Worm (Caenorhabditis elegans) whole organism, young adult: ENCODE results near the gene R07E5.19.

ENCODE experiments used
- C06A6.2 ChIP-seq: fragments of 200-800 bp; sonication (Bioruptor generic); conservative IDR thresholded peaks from 2 replicates; pipeline ENCODE4 v1.3.6; 2022; ENCODE audit warnings: missing genetic modification characterization, missing compliant biosample characterization
- K12H6.12 ChIP-seq: fragments of 200-800 bp; sonication (Bioruptor generic); optimal IDR thresholded peaks from 2 replicates; lab custom pipeline; 2018; ENCODE audit warnings: mild to moderate bottlenecking, missing genetic modification characterization, missing compliant biosample characterization
- ama-1 ChIP-seq, 3 experiments: fragments of 150-350 bp in 1 of 3; sonication (generic microtip) in 2 of 3; optimal IDR thresholded peaks; 2 replicates each; lab custom pipeline; 2014 to 2018; ENCODE audit warnings: missing biosample characterization in 2 of 3, missing genetic modification characterization in 2 of 3, missing genetic modification reagents in 2 of 3
- cebp-1 ChIP-seq, 2 experiments: fragments of 200-800 bp in 1 of 2; sonication (Bioruptor generic) in 1 of 2; sonication (generic microtip) in 1 of 2; IDR thresholded peaks in 1 of 2; optimal IDR thresholded peaks in 1 of 2; 2 replicates each; pipeline versions ENCODE4 v1.3.6 to Lab custom; 2017 to 2022; ENCODE audit warnings: missing compliant biosample characterization in 2 of 2, missing genetic modification characterization in 2 of 2, mild to moderate bottlenecking in 1 of 2, missing genetic modification reagents in 1 of 2, moderate library complexity in 1 of 2
- dpff-1 ChIP-seq: sonication (generic microtip); optimal IDR thresholded peaks from 2 replicates; lab custom pipeline; 2017; ENCODE audit warnings: mild to moderate bottlenecking, missing genetic modification characterization, missing compliant biosample characterization
- him-1 ChIP-seq: sonication (generic microtip); optimal IDR thresholded peaks from 2 replicates; lab custom pipeline; 2016; ENCODE audit warnings: missing genotype, missing genetic modification reagents, missing genetic modification characterization, missing compliant biosample characterization
- hsf-1 ChIP-seq: fragments of 200-800 bp; sonication (Bioruptor generic); IDR thresholded peaks from 2 replicates; pipeline ENCODE4 v1.3.6; 2022; ENCODE audit warnings: missing genetic modification reagents, missing genetic modification characterization, missing compliant biosample characterization
- pha-4 ChIP-seq: fragments of 150-350 bp; sonication (generic microtip); optimal IDR thresholded peaks from 2 replicates; lab custom pipeline; 2014; ENCODE audit warnings: missing biosample characterization, missing genetic modification reagents, missing genetic modification characterization
- zim-3 ChIP-seq: sonication (generic microtip); optimal IDR thresholded peaks from 2 replicates; lab custom pipeline; 2017; ENCODE audit warnings: mild to moderate bottlenecking, missing genetic modification characterization, moderate library complexity, missing compliant biosample characterization
- ztf-22 ChIP-seq: fragments of 200-800 bp; sonication (Bioruptor generic); optimal IDR thresholded peaks from 2 replicates; lab custom pipeline; 2018; ENCODE audit warnings: mild to moderate bottlenecking, missing genetic modification characterization, moderate library complexity, missing compliant biosample characterization
- ztf-6 ChIP-seq: fragments of 200-800 bp; sonication (Bioruptor generic); IDR thresholded peaks from 2 replicates; pipeline ENCODE4 v1.3.6; 2022; ENCODE audit warnings: missing genetic modification reagents, missing genetic modification characterization, missing compliant biosample characterization

DNA sequence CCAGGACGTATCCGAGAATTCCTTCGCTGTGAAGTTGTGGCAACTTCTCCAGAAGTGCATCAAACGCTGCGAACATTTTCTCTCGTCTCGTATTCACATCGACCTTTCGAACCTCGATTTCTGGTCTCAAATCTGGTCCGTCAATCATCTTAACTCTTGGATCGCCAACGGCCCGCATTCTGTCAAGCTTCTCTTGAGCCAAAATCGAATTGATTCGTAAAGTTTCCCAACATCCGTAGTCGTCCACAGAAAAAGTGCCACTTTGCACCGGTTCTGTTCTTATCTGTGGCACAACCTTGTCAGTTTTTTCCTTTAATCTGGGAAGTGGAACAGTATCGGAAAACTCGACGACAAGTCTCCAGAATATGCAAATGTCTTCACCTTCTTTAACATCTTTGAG is 17.4 kb upstream of the R07E5.19 start:
- no peak for TF ChIP-seq ama-1 (optimal IDR thresholded peaks at IDR 0.05; lab: Kevin White, UChicago)
- no peak for TF ChIP-seq ama-1 (GFP tag; optimal IDR thresholded peaks at IDR 0.05; lab: Kevin White, UChicago)
- no peak for TF ChIP-seq pha-4
- no peak for TF ChIP-seq dpff-1 (tag; lab: Kevin White, UChicago)
- no peak for TF ChIP-seq him-1 (tag; lab: Kevin White, UChicago)
- no peak for TF ChIP-seq cebp-1 (GFP tag; IDR thresholded peaks at IDR 0.05; lab: Robert Waterston, UW)
- no peak for TF ChIP-seq cebp-1 (tag; optimal IDR thresholded peaks at IDR 0.05; lab: Kevin White, UChicago)
- TF ChIP-seq ztf-22 (GFP tag; lab: Kevin White, UChicago), result no peak
- TF ChIP-seq zim-3, result no peak
- TF ChIP-seq hsf-1, result no peak
- TF ChIP-seq K12H6.12 (tag; lab: Kevin White, UChicago), result no peak
- no peak for TF ChIP-seq ztf-6
- TF ChIP-seq C06A6.2 (GFP tag; lab: Robert Waterston, UW), result no peak
